Fruit fly (Drosophila melanogaster): ENCODE measurements around the gene lectin-21Ca.

The lectin-21Ca gene

DNA sequence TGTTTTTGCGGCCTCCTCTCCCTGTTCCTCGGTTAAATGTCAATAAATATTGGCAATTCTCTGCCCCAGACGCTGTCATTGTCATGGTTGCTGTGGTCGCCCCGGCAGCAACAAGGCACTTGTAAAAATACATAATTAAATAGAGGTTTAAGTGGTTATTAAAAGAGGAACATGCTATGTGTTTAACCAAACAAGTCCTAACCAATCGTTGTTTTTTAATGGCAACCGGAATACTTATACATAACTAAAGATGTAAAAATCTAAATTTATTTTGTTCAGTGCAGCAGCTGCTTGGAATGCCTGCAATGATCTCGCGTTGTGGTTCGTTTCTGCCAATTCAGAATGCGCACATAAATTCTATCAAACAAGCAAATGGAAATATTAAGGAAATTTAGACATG lies 17.5 kb upstream of the lectin-21Ca start (continued):
- peak in 1 of 2 experiments; percentile 22 for TF ChIP-seq ss (GFP tag; optimal IDR thresholded peaks at IDR 0.05)
- TF ChIP-seq fd59A (GFP tag; optimal IDR thresholded peaks at IDR 0.05): no peak
- peak; percentile 13 for TF ChIP-seq CG31627 (GFP tag; optimal IDR thresholded peaks at IDR 0.05)
- TF ChIP-seq Hr39 (GFP tag; optimal IDR thresholded peaks at IDR 0.05): peak; percentile 17
- peak; percentile 6 for TF ChIP-seq cyc (GFP tag; optimal IDR thresholded peaks at IDR 0.05)
- TF ChIP-seq Sox102F (GFP tag; optimal IDR thresholded peaks at IDR 0.05): peak; percentile 10

- TF ChIP-seq dac (GFP tag; optimal IDR thresholded peaks at IDR 0.05) (peak; percentile 17), CG32006 (GFP tag; optimal IDR thresholded peaks at IDR 0.05) (peak; percentile 67), acj6 (GFP tag; optimal IDR thresholded peaks at IDR 0.05) (peak; percentile 35), Sox15 (GFP tag; optimal IDR thresholded peaks at IDR 0.05) (no peak), ss (GFP tag; optimal IDR thresholded peaks at IDR 0.05) (peak; percentile 71 to 73), CG8632 (GFP tag; optimal IDR thresholded peaks at IDR 0.05) (no peak), CG3032 (tag; optimal IDR thresholded peaks at IDR 0.05) (peak; percentile 81), Ets21C (GFP tag; optimal IDR thresholded peaks at IDR 0.05) (no peak), fd85E (GFP tag; optimal IDR thresholded peaks at IDR 0.05) (no peak), fkh (GFP tag; optimal IDR thresholded peaks at IDR 0.05) (no peak), Lpt (GFP tag; optimal IDR thresholded peaks at IDR 0.05) (peak; percentile 45), cyc (GFP tag; optimal IDR thresholded peaks at IDR 0.05) (no peak), dsx (GFP tag; optimal IDR thresholded peaks at IDR 0.05; ENCODE audit: poor library complexity, severe bottlenecking) (peak; percentile 68), CG8119 (GFP tag; IDR thresholded peaks at IDR 0.05) (peak; percentile 82), Gug (GFP tag; IDR thresholded peaks at IDR 0.05) (peak; percentile 33; the same call in 1 of the 2 replicates), Hr38 (GFP tag; optimal IDR thresholded peaks at IDR 0.05) (no peak), Eip93F (GFP tag; optimal IDR thresholded peaks at IDR 0.05) (no peak), CG34406 (GFP tag; optimal IDR thresholded peaks at IDR 0.05) (peak; percentile 14), Blimp-1 (GFP tag; optimal IDR thresholded peaks at IDR 0.05) (no peak), Sox14 (GFP tag; optimal IDR thresholded peaks at IDR 0.05) (peak; percentile 70), Smox (GFP tag; optimal IDR thresholded peaks at IDR 0.05) (no peak), CG11902 (GFP tag; optimal IDR thresholded peaks at IDR 0.05) (no peak), CG6854 (GFP tag; optimal IDR thresholded peaks at IDR 0.05) (no peak), CG10631 (GFP tag; optimal IDR thresholded peaks at IDR 0.05) (peak; percentile 74), CG16779 (tag; optimal IDR thresholded peaks at IDR 0.05) (peak; percentile 54), vri (GFP tag; optimal IDR thresholded peaks at IDR 0.05) (no peak), CG6808 (GFP tag; optimal IDR thresholded peaks at IDR 0.05) (peak; percentile 82), CG4318 (GFP tag; optimal IDR thresholded peaks at IDR 0.05) (peak; percentile 31), CG10669 (GFP tag; optimal IDR thresholded peaks at IDR 0.05) (peak; percentile 74), Ets96B (tag; optimal IDR thresholded peaks at IDR 0.05) (peak; percentile 73), fd59A (GFP tag; optimal IDR thresholded peaks at IDR 0.05) (peak; percentile 77), spab (GFP tag; optimal IDR thresholded peaks at IDR 0.05) (peak; percentile 73), CG31627 (GFP tag; optimal IDR thresholded peaks at IDR 0.05) (no peak), CG11294 (GFP tag; IDR thresholded peaks at IDR 0.05) (no peak), achi (GFP tag; optimal IDR thresholded peaks at IDR 0.05) (peak; percentile 68), CG1621 (tag; optimal IDR thresholded peaks at IDR 0.05) (peak; percentile 69), lz (GFP tag; optimal IDR thresholded peaks at IDR 0.05) (no peak), salr (GFP tag; optimal IDR thresholded peaks at IDR 0.05) (peak; percentile 51 to 63), pdm3 (GFP tag; optimal IDR thresholded peaks at IDR 0.05) (peak; percentile 56), Eip78C (GFP tag) (peak; percentile 83), Hr39 (GFP tag; optimal IDR thresholded peaks at IDR 0.05) (no peak), CG6276 (GFP tag; optimal IDR thresholded peaks at IDR 0.05) (peak; percentile 38), svp (GFP tag) (no peak), Eip75B (GFP tag; optimal IDR thresholded peaks at IDR 0.05) (peak; percentile 68), CG7368 (GFP tag; optimal IDR thresholded peaks at IDR 0.05) (peak; percentile 52), CG8319 (GFP tag; optimal IDR thresholded peaks at IDR 0.05) (no peak), CG6163 (GFP tag; IDR thresholded peaks at IDR 0.05) (peak; percentile 79; the same call in 2 of the 3 replicates), net (GFP tag; optimal IDR thresholded peaks at IDR 0.05) (peak; percentile 36)
Measured at dm6 chr2L:608143-608542, 16.3 kb upstream of the lectin-21Ca start.

Data from whole organism, prepupa.